Fruit fly (Drosophila melanogaster): ENCODE data around the gene pns.

DNA sequence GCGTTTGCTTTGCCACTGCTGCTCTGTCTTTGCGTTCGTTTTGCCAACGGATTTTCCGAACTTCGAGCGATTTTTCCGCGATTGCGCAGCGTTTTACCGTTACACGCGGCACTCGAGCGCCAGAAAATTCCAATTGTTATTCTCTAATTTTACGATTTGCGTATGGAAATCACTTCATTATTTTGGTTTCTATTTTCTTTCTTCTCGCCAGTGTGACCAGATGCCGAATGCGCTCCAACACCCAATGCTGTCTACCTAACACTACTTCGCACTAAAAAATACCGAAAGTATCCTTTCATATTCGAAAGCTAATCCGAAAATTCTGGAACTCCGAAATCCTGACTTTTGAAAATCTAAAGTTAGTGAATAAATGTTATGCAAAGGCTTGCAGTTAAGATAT lies 40.5 kb upstream of the pns start, which contains the start of gene CG12084:
- TF ChIP-seq inv (GFP tag; IDR thresholded peaks at IDR 0.05; ENCODE audit: partially characterized antibody): no peak
- TF ChIP-seq CG12071 (GFP tag; optimal IDR thresholded peaks at IDR 0.05): no peak
- no peak for TF ChIP-seq CG15601 (tag; optimal IDR thresholded peaks at IDR 0.05)

Measured in whole organism, embryonic.